Fruit fly (Drosophila melanogaster) whole organism, embryonic: ENCODE results near the gene Iyd.

ENCODE experiments used
- ATbp ChIP-seq: fragments of 200-800 bp; sonication (Bioruptor generic); optimal IDR thresholded peaks from 2 replicates; lab custom pipeline; 2017; ENCODE audit warnings: missing biosample characterization, mild to moderate bottlenecking, missing genetic modification characterization, missing genetic modification reagents
- Antp ChIP-seq: fragments of 200-800 bp; sonication (Bioruptor generic); optimal IDR thresholded peaks from 3 replicates; lab custom pipeline; 2016; ENCODE audit warnings: missing biosample characterization, missing genetic modification characterization
- Atf-2 ChIP-seq: fragments of 200-800 bp; sonication (Bioruptor generic); optimal IDR thresholded peaks from 2 replicates; lab custom pipeline; 2016; ENCODE audit warnings: missing biosample characterization, missing genetic modification characterization
- Blimp-1 ChIP-seq: fragments of 200-800 bp; sonication (Bioruptor generic); optimal IDR thresholded peaks from 3 replicates; lab custom pipeline; 2018; ENCODE audit warnings: missing biosample characterization, missing genetic modification characterization, mild to moderate bottlenecking, moderate library complexity, missing genetic modification reagents
- CG10209 ChIP-seq: fragments of 200-800 bp; sonication (Bioruptor generic); optimal IDR thresholded peaks from 3 replicates; lab custom pipeline; 2017; ENCODE audit warnings: missing biosample characterization, mild to moderate bottlenecking, missing genetic modification characterization, missing genetic modification reagents
- CG10565 ChIP-seq: fragments of 200-800 bp; sonication (Bioruptor generic); optimal IDR thresholded peaks from 3 replicates; lab custom pipeline; 2016; ENCODE audit warnings: missing biosample characterization, mild to moderate bottlenecking, missing genetic modification characterization
- CG10959 ChIP-seq: fragments of 200-800 bp; sonication (Bioruptor generic); IDR thresholded peaks from 2 replicates; pipeline ENCODE4 v1.3.6; 2022; ENCODE audit warnings: missing biosample characterization, missing genetic modification characterization
- CG11093 ChIP-seq: fragments of 200-800 bp; sonication (Bioruptor generic); IDR thresholded peaks from 3 replicates; pipeline ENCODE4 v1.3.6; 2022; ENCODE audit warnings: missing biosample characterization, missing genetic modification characterization
- CG11560 ChIP-seq: fragments of 200-800 bp; sonication (Bioruptor generic); IDR thresholded peaks from 3 replicates; pipeline ENCODE4 v1.3.6; 2022; ENCODE audit warnings: missing biosample characterization, missing genetic modification characterization
- CG13296 ChIP-seq: fragments of 200-800 bp; sonication (Bioruptor generic); optimal IDR thresholded peaks from 3 replicates; lab custom pipeline; 2018; ENCODE audit warnings: missing biosample characterization, mild to moderate bottlenecking, missing genetic modification characterization
- CG13624 ChIP-seq: fragments of 200-800 bp; sonication (Bioruptor generic); optimal IDR thresholded peaks from 2 replicates; lab custom pipeline; 2016; ENCODE audit warnings: missing biosample characterization, missing genetic modification characterization
- CG14710 ChIP-seq: fragments of 200-800 bp; sonication (Bioruptor generic); optimal IDR thresholded peaks from 3 replicates; lab custom pipeline; 2019; ENCODE audit warnings: missing biosample characterization, mild to moderate bottlenecking, missing genetic modification characterization, moderate library complexity
- CG14965 ChIP-seq: fragments of 200-800 bp; sonication (Bioruptor generic); optimal IDR thresholded peaks from 2 replicates; lab custom pipeline; 2016; ENCODE audit warnings: missing biosample characterization, missing genetic modification characterization, borderline replicate concordance
- CG1603 ChIP-seq: fragments of 200-800 bp; sonication (Bioruptor generic); optimal IDR thresholded peaks from 2 replicates; lab custom pipeline; 2019; ENCODE audit warnings: missing biosample characterization, mild to moderate bottlenecking, missing genetic modification characterization, moderate library complexity
- CG18011 ChIP-seq: fragments of 200-800 bp; sonication (Bioruptor generic); optimal IDR thresholded peaks from 2 replicates; lab custom pipeline; 2017; ENCODE audit warnings: missing biosample characterization, missing genetic modification characterization, mild to moderate bottlenecking, moderate library complexity, missing genotype
- CG2129 ChIP-seq: fragments of 200-800 bp; sonication (Bioruptor generic); IDR thresholded peaks from 2 replicates; pipeline ENCODE4 v1.3.6; 2022; ENCODE audit warnings: missing biosample characterization, missing genetic modification characterization; ENCODE audit not compliant: partially characterized antibody
- CG30020 ChIP-seq: fragments of 200-800 bp; optimal IDR thresholded peaks from 2 replicates; lab custom pipeline; 2019; ENCODE audit warnings: missing biosample characterization, mild to moderate bottlenecking, missing genetic modification characterization, moderate library complexity
- CG31388 ChIP-seq: fragments of 200-800 bp; sonication (Bioruptor generic); optimal IDR thresholded peaks from 2 replicates; lab custom pipeline; 2016; ENCODE audit warnings: missing biosample characterization, missing genetic modification characterization
- CG3163 ChIP-seq: fragments of 200-800 bp; sonication (Bioruptor generic); optimal IDR thresholded peaks from 3 replicates; lab custom pipeline; 2016; ENCODE audit warnings: missing biosample characterization, missing genetic modification characterization
- CG33213 ChIP-seq: fragments of 200-800 bp; sonication (Bioruptor generic); optimal IDR thresholded peaks from 3 replicates; lab custom pipeline; 2016; ENCODE audit warnings: missing biosample characterization, missing genetic modification characterization
- CG34376 ChIP-seq: fragments of 200-800 bp; sonication (Bioruptor generic); optimal IDR thresholded peaks from 2 replicates; lab custom pipeline; 2018; ENCODE audit warnings: missing biosample characterization, mild to moderate bottlenecking, missing genetic modification characterization
- CG3726 ChIP-seq: fragments of 200-800 bp; sonication (Bioruptor generic); IDR thresholded peaks from 3 replicates; pipeline ENCODE4, ENCODE4 v1.3.6; 2022; ENCODE audit warnings: missing biosample characterization, missing genetic modification characterization
- CG4854 ChIP-seq: fragments of 200-800 bp; sonication (Bioruptor generic); optimal IDR thresholded peaks from 2 replicates; lab custom pipeline; 2016; ENCODE audit warnings: missing biosample characterization, missing genetic modification characterization, inconsistent platforms
- CG6683 ChIP-seq: fragments of 200-800 bp; sonication (Bioruptor generic); optimal IDR thresholded peaks from 2 replicates; lab custom pipeline; 2017; ENCODE audit warnings: missing biosample characterization, mild to moderate bottlenecking, missing genetic modification characterization, missing genetic modification reagents
- CG6765 ChIP-seq: fragments of 200-800 bp; sonication (Bioruptor generic); optimal IDR thresholded peaks from 3 replicates; lab custom pipeline; 2017; ENCODE audit warnings: missing biosample characterization, mild to moderate bottlenecking, missing genetic modification characterization
- CG7839 ChIP-seq: fragments of 200-800 bp; sonication (Bioruptor generic); optimal IDR thresholded peaks from 3 replicates; lab custom pipeline; 2018; ENCODE audit warnings: missing biosample characterization, mild to moderate bottlenecking, missing genetic modification characterization, moderate library complexity
- CG8944 ChIP-seq: fragments of 200-800 bp; sonication (Bioruptor generic); optimal IDR thresholded peaks from 3 replicates; lab custom pipeline; 2016; ENCODE audit warnings: missing biosample characterization, missing genetic modification characterization
- Chrac-16 ChIP-seq: fragments of 200-800 bp; sonication (Bioruptor generic); optimal IDR thresholded peaks from 3 replicates; lab custom pipeline; 2016; ENCODE audit warnings: missing biosample characterization, missing genetic modification characterization
- Deaf1 ChIP-seq: fragments of 200-800 bp; optimal IDR thresholded peaks from 3 replicates; lab custom pipeline; 2019; ENCODE audit warnings: missing biosample characterization, mild to moderate bottlenecking, missing genetic modification characterization, moderate library complexity
- Doc3 ChIP-seq: fragments of 200-800 bp; sonication (Bioruptor generic); IDR thresholded peaks from 3 replicates; pipeline ENCODE4 v1.3.6; 2022; ENCODE audit warnings: missing biosample characterization, missing genetic modification characterization; ENCODE audit not compliant: partially characterized antibody
- Dp ChIP-seq: fragments of 200-800 bp; sonication (Bioruptor generic); optimal IDR thresholded peaks from 2 replicates; lab custom pipeline; 2018; ENCODE audit warnings: missing biosample characterization, mild to moderate bottlenecking, missing genetic modification characterization, moderate library complexity
- Drgx ChIP-seq: fragments of 200-800 bp; sonication (Bioruptor generic); IDR thresholded peaks from 2 replicates; pipeline ENCODE4 v1.3.6; 2022; ENCODE audit warnings: missing biosample characterization, missing genetic modification characterization
- Hr51 ChIP-seq, 2 experiments: fragments of 200-800 bp; sonication (Bioruptor generic); optimal IDR thresholded peaks; 2 replicates in 1 of 2; 3 replicates in 1 of 2; lab custom pipeline; 2016 to 2018; ENCODE audit warnings: missing biosample characterization in 2 of 2, missing genetic modification characterization in 2 of 2, mild to moderate bottlenecking in 1 of 2, moderate library complexity in 1 of 2
- Lpt ChIP-seq: fragments of >200 bp; optimal IDR thresholded peaks from 2 replicates; lab custom pipeline; 2018; ENCODE audit warnings: missing biosample characterization, missing genetic modification characterization
- MESR4 ChIP-seq: fragments of 200-800 bp; sonication (Bioruptor generic); optimal IDR thresholded peaks from 2 replicates; lab custom pipeline; 2018; ENCODE audit warnings: missing biosample characterization, mild to moderate bottlenecking, missing genetic modification characterization, moderate library complexity
- Med ChIP-seq: fragments of 200-800 bp; sonication (Bioruptor generic); peaks from one replicate; lab custom pipeline; 2016; ENCODE audit warnings: missing biosample characterization, missing genetic modification characterization, mild to moderate bottlenecking, inconsistent platforms, moderate library complexity
- Neu2 ChIP-seq: fragments of 200-800 bp; sonication (Bioruptor generic); optimal IDR thresholded peaks from 3 replicates; lab custom pipeline; 2016; ENCODE audit warnings: missing biosample characterization, missing genetic modification characterization, borderline replicate concordance
- Opbp ChIP-seq: fragments of 200-800 bp; sonication (Bioruptor generic); IDR thresholded peaks from 3 replicates; pipeline ENCODE4 v1.3.6; 2022; ENCODE audit warnings: missing biosample characterization, missing genetic modification characterization; ENCODE audit not compliant: partially characterized antibody
- Scr ChIP-seq: fragments of 200-800 bp; sonication (Bioruptor generic); IDR thresholded peaks from 2 replicates; pipeline ENCODE4 v1.3.6; 2022; ENCODE audit warnings: missing biosample characterization, missing genetic modification characterization; ENCODE audit not compliant: partially characterized antibody
- Side ChIP-seq: fragments of 200-800 bp; sonication (Bioruptor generic); optimal IDR thresholded peaks from 2 replicates; lab custom pipeline; 2016; ENCODE audit warnings: missing biosample characterization, missing genetic modification characterization
- Trl ChIP-seq, 3 experiments: fragments of >200 bp in 2 of 3; fragments of 200-800 bp in 1 of 3; sonication (Bioruptor generic) in 1 of 3; optimal IDR thresholded peaks; 2 replicates in 1 of 3; 3 replicates in 2 of 3; lab custom pipeline; 2016 to 2017; ENCODE audit warnings: missing biosample characterization in 1 of 3, missing genetic modification characterization in 1 of 3
- caup ChIP-seq: fragments of 200-800 bp; sonication (Bioruptor generic); optimal IDR thresholded peaks from 3 replicates; lab custom pipeline; 2017; ENCODE audit warnings: missing biosample characterization, mild to moderate bottlenecking, missing genetic modification characterization, moderate library complexity; ENCODE audit not compliant: severe bottlenecking
- emc ChIP-seq: fragments of 200-800 bp; sonication (Bioruptor generic); optimal IDR thresholded peaks from 2 replicates; lab custom pipeline; 2016; ENCODE audit warnings: missing biosample characterization, missing genetic modification characterization
- eyg ChIP-seq: fragments of 200-800 bp; sonication (Bioruptor generic); optimal IDR thresholded peaks from 3 replicates; lab custom pipeline; 2016; ENCODE audit warnings: missing biosample characterization, missing genetic modification characterization
- hbn ChIP-seq: fragments of 200-800 bp; sonication (Bioruptor generic); IDR thresholded peaks from 2 replicates; pipeline ENCODE4 v1.3.6; 2022; ENCODE audit warnings: missing biosample characterization, missing genetic modification characterization; ENCODE audit not compliant: partially characterized antibody
- p53 ChIP-seq: fragments of 200-800 bp; sonication (Bioruptor generic); optimal IDR thresholded peaks from 2 replicates; lab custom pipeline; 2016; ENCODE audit warnings: missing biosample characterization, missing genetic modification characterization
- psq ChIP-seq: fragments of 200-800 bp; sonication (Bioruptor generic); optimal IDR thresholded peaks from 2 replicates; lab custom pipeline; 2017; ENCODE audit warnings: missing biosample characterization, missing genetic modification characterization
- seq ChIP-seq: fragments of 200-800 bp; sonication (Bioruptor generic); IDR thresholded peaks from 2 replicates; pipeline ENCODE4 v1.3.6; 2022; ENCODE audit warnings: missing biosample characterization, missing genetic modification characterization
- tio ChIP-seq: fragments of 200-800 bp; sonication (Bioruptor generic); optimal IDR thresholded peaks from 2 replicates; lab custom pipeline; 2017; ENCODE audit warnings: missing biosample characterization, missing genetic modification characterization, inconsistent platforms
- z ChIP-seq: fragments of 200-800 bp; sonication (Bioruptor generic); IDR thresholded peaks from 3 replicates; pipeline ENCODE4 v1.3.6; 2022; ENCODE audit warnings: missing biosample characterization, missing genetic modification characterization

The Iyd gene

dm6 chr3L:11119396-11119900 lies 23.4 kb upstream of the Iyd start (continued):
- TF ChIP-seq tio (GFP tag; lab: Kevin White, UChicago) (no peak), CG2129 (GFP tag; lab: Robert Waterston, UW) (no peak), CG10565 (GFP tag; lab: Kevin White, UChicago) (no peak), ATbp (GFP tag; lab: Kevin White, UChicago) (no peak), emc (GFP tag; lab: Kevin White, UChicago) (no peak), Lpt (GFP tag; lab: Kevin White, UChicago) (no peak), CG13296 (GFP tag; lab: Kevin White, UChicago) (no peak), Side (GFP tag; lab: Kevin White, UChicago) (no peak), CG11093 (GFP tag; lab: Robert Waterston, UW) (no peak), seq (no peak), CG6683 (GFP tag; lab: Kevin White, UChicago) (no peak), CG11560 (tag; lab: Robert Waterston, UW) (no peak), Deaf1 (tag; lab: Kevin White, UChicago) (no peak), Blimp-1 (no peak), CG7839 (tag; lab: Kevin White, UChicago) (no peak), CG4854 (no peak), Scr (GFP tag; lab: Robert Waterston, UW) (no peak), CG3163 (GFP tag; lab: Kevin White, UChicago) (no peak), caup (GFP tag; lab: Kevin White, UChicago) (no peak), Doc3 (GFP tag; lab: Robert Waterston, UW) (no peak), Trl (optimal IDR thresholded peaks at IDR 0.05; lab: Kevin White, UChicago) (peak in 1 of 2 experiments; percentile 5), Trl (GFP tag; optimal IDR thresholded peaks at IDR 0.05; lab: Kevin White, UChicago) (peak; percentile 10), CG14965 (GFP tag; lab: Kevin White, UChicago) (no peak), CG18011 (no peak), Neu2 (GFP tag; lab: Kevin White, UChicago) (no peak), CG10959 (GFP tag; lab: Robert Waterston, UW) (no peak), CG8944 (GFP tag; lab: Kevin White, UChicago) (no peak), Chrac-16 (no peak), CG13624 (GFP tag; lab: Kevin White, UChicago) (no peak), Antp (GFP tag; lab: Kevin White, UChicago) (peak; percentile 29), CG33213 (GFP tag; lab: Kevin White, UChicago) (no peak), Med (GFP tag; lab: Kevin White, UChicago) (peak; percentile 58), z (GFP tag; lab: Robert Waterston, UW) (no peak), Hr51 (GFP tag; optimal IDR thresholded peaks at IDR 0.05; lab: Kevin White, UChicago) (no peak), psq (GFP tag; lab: Kevin White, UChicago) (no peak), Drgx (peak; percentile 33; the same call in 1 of the 2 replicates), CG34376 (GFP tag; lab: Kevin White, UChicago) (no peak), Opbp (GFP tag; lab: Robert Waterston, UW) (no peak), eyg (no peak), Dp (GFP tag; lab: Kevin White, UChicago) (no peak), CG10209 (no peak), CG14710 (tag; lab: Kevin White, UChicago) (no peak), CG3726 (GFP tag; lab: Robert Waterston, UW) (no peak), CG6765 (GFP tag; lab: Kevin White, UChicago) (no peak), CG31388 (GFP tag; lab: Kevin White, UChicago) (no peak), Atf-2 (GFP tag; lab: Kevin White, UChicago) (no peak), CG30020 (no peak), p53 (GFP tag; lab: Kevin White, UChicago) (peak; percentile 93), hbn (GFP tag; lab: Robert Waterston, UW) (no peak), CG1603 (tag; lab: Kevin White, UChicago) (no peak), MESR4 (no peak)
